Fruit fly (Drosophila melanogaster) Kc167 (cell line): ENCODE measurements around the gene Sec63.

Source experiments
- insv ChIP-seq: fragments of >200 bp; optimal IDR thresholded peaks from 3 replicates; lab custom pipeline; 2018; ENCODE audit warnings: missing external identifiers
- psq ChIP-seq: fragments of >200 bp; optimal IDR thresholded peaks from 2 replicates; lab custom pipeline; 2017; ENCODE audit warnings: missing external identifiers
- ttk ChIP-seq: sonication (Bioruptor generic); optimal IDR thresholded peaks from 2 replicates; lab custom pipeline; 2017; ENCODE audit warnings: missing external identifiers

DNA sequence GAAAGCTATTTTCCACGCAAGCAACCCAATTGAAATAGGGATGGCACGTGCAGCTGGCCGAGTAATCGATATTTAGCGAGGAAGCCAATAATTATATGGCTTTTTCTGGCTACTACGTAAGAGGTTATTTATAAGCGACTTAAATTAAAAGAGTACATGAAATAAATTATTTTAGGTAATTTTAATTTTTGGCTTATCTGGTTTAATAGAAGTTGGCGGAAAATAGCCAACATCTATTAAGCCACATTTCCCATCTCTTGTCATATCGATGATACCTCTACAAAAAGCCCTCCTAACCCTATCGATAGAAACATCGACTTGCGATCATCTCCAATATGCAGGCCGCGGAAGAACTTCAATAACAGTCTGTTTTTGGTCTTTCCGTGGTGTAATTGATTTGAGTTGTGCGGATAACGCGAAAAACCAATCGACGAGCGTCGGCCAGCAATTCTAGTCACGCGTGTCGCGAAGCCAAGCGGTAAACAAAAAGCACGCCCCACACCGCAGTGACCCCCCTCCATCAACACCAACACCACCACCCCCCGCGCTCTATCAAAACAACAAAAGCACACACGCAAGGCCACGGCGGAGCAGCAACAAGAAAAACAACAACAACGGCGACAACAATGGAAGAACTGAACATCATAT is 12.3 kb upstream of the Sec63 start, which contains the start of the genes Srp19 and qm:
- TF ChIP-seq psq (lab: Kevin White, UChicago) (no peak), insv (lab: Kevin White, UChicago) (no peak), ttk (lab: Kevin White, UChicago) (no peak)
